Worm (Caenorhabditis elegans) whole organism, mixed stage, embryonic: ENCODE results near the gene set-20.

Experiments
- M03D4.4 ChIP-seq: sonication (generic microtip); optimal IDR thresholded peaks from 2 replicates; lab custom pipeline; 2017; ENCODE audit warnings: mild to moderate bottlenecking, missing genetic modification characterization, missing compliant biosample characterization
- ceh-43 ChIP-seq: fragments of 200-800 bp; sonication (Bioruptor generic); optimal IDR thresholded peaks from 2 replicates; lab custom pipeline; 2018; ENCODE audit warnings: mild to moderate bottlenecking, missing genetic modification characterization, moderate library complexity, missing compliant biosample characterization
- cnd-1 ChIP-seq: fragments of 200-800 bp; sonication (Bioruptor generic); optimal IDR thresholded peaks from 2 replicates; lab custom pipeline; 2018; ENCODE audit warnings: mild to moderate bottlenecking, missing genetic modification characterization, missing compliant biosample characterization
- drap-1 ChIP-seq: fragments of 200-800 bp; sonication (Bioruptor generic); optimal IDR thresholded peaks from 3 replicates; lab custom pipeline; 2018; ENCODE audit warnings: mild to moderate bottlenecking, missing genetic modification characterization, missing compliant biosample characterization
- flh-1 ChIP-seq: fragments of 200-800 bp; sonication (Bioruptor generic); optimal IDR thresholded peaks from 2 replicates; lab custom pipeline; 2018; ENCODE audit warnings: mild to moderate bottlenecking, missing genetic modification characterization, moderate library complexity, missing compliant biosample characterization
- lin-32 ChIP-seq: fragments of 200-800 bp; sonication (Bioruptor generic); optimal IDR thresholded peaks from 2 replicates; lab custom pipeline; 2018; ENCODE audit warnings: mild to moderate bottlenecking, missing genetic modification characterization, missing compliant biosample characterization
- mab-5 ChIP-seq: fragments of 150-350 bp; optimal IDR thresholded peaks from 2 replicates; lab custom pipeline; 2014; ENCODE audit warnings: missing biosample characterization, missing genetic modification characterization
- nhr-237 ChIP-seq: fragments of 150-350 bp; optimal IDR thresholded peaks from 2 replicates; lab custom pipeline; 2014; ENCODE audit warnings: missing biosample characterization, missing genetic modification characterization
- nhr-28 ChIP-seq: fragments of 150-350 bp; optimal IDR thresholded peaks from 2 replicates; lab custom pipeline; 2014; ENCODE audit warnings: missing biosample characterization, missing genetic modification characterization
- sptf-1 ChIP-seq: sonication (generic microtip); optimal IDR thresholded peaks from 2 replicates; lab custom pipeline; 2017; ENCODE audit warnings: mild to moderate bottlenecking, missing genetic modification characterization, moderate library complexity, missing compliant biosample characterization
- unc-39 ChIP-seq: fragments of 150-350 bp; optimal IDR thresholded peaks from 2 replicates; lab custom pipeline; 2014; ENCODE audit warnings: missing biosample characterization, missing genetic modification characterization
- unc-62 ChIP-seq: fragments of 150-350 bp; optimal IDR thresholded peaks from 2 replicates; lab custom pipeline; 2014; ENCODE audit warnings: missing biosample characterization, missing genetic modification reagents, missing genetic modification characterization

ce11 chrX:5663537-5663936, 22.4 kb downstream of the set-20 start, which contains the start of gene egl-13:
- no peak for TF ChIP-seq unc-39 (tag; lab: Kevin White, UChicago)
- no peak for TF ChIP-seq unc-62 (GFP tag; lab: Kevin White, UChicago)
- no peak for TF ChIP-seq flh-1 (GFP tag; lab: Kevin White, UChicago)
- TF ChIP-seq M03D4.4 (tag; lab: Kevin White, UChicago): no peak
- TF ChIP-seq nhr-28 (tag; lab: Kevin White, UChicago): no peak
- no peak for TF ChIP-seq sptf-1 (tag; lab: Kevin White, UChicago)
- no peak for TF ChIP-seq lin-32
- no peak for TF ChIP-seq drap-1 (GFP tag; lab: Kevin White, UChicago)
- TF ChIP-seq nhr-237: no peak
- no peak for TF ChIP-seq mab-5 (tag; lab: Kevin White, UChicago)
- TF ChIP-seq cnd-1 (tag; lab: Kevin White, UChicago): no peak
- TF ChIP-seq ceh-43 (GFP tag; lab: Kevin White, UChicago): no peak
